Worm (Caenorhabditis elegans) whole organism, L3 larva: ENCODE results near the gene W07G4.8.

Experiments
- ZK546.5 ChIP-seq: sonication (generic microtip); optimal IDR thresholded peaks from 2 replicates; lab custom pipeline; 2017; ENCODE audit warnings: missing biosample characterization, missing genetic modification characterization
- ama-1 ChIP-seq: fragments of 150-350 bp; optimal IDR thresholded peaks from 2 replicates; lab custom pipeline; 2018
- ceh-16 ChIP-seq: sonication (generic microtip); optimal IDR thresholded peaks from 2 replicates; lab custom pipeline; 2017; ENCODE audit warnings: missing biosample characterization, missing genetic modification characterization
- ceh-28 ChIP-seq: fragments of 150-350 bp; optimal IDR thresholded peaks from 2 replicates; lab custom pipeline; 2014; ENCODE audit warnings: missing biosample characterization, missing genetic modification reagents, missing genetic modification characterization
- ceh-82 ChIP-seq: fragments of 150-350 bp; optimal IDR thresholded peaks from 2 replicates; lab custom pipeline; 2014; ENCODE audit warnings: missing biosample characterization, missing genetic modification characterization
- ceh-9 ChIP-seq: sonication (generic microtip); optimal IDR thresholded peaks from 2 replicates; lab custom pipeline; 2018; ENCODE audit warnings: missing biosample characterization, missing genetic modification characterization
- daf-12 ChIP-seq: fragments of 150-350 bp; optimal IDR thresholded peaks from 2 replicates; lab custom pipeline; 2014; ENCODE audit warnings: missing biosample characterization, missing genetic modification reagents, missing genetic modification characterization
- egl-5 ChIP-seq: fragments of 150-350 bp; optimal IDR thresholded peaks from 2 replicates; lab custom pipeline; 2017; ENCODE audit warnings: missing biosample characterization, missing genetic modification reagents, missing genetic modification characterization, inconsistent platforms
- elt-1 ChIP-seq: fragments of 150-350 bp; optimal IDR thresholded peaks from 2 replicates; lab custom pipeline; 2014; ENCODE audit warnings: missing biosample characterization, missing genetic modification characterization
- elt-2 ChIP-seq: sonication (generic microtip); optimal IDR thresholded peaks from 2 replicates; lab custom pipeline; 2016; ENCODE audit warnings: missing genetic modification reagents, mild to moderate bottlenecking, missing genetic modification characterization, missing compliant biosample characterization
- elt-3 ChIP-seq, 3 experiments: fragments of 150-350 bp in 1 of 3; sonication (generic microtip) in 2 of 3; optimal IDR thresholded peaks; 2 replicates in 2 of 3; 4 replicates in 1 of 3; lab custom pipeline; 2014 to 2017; ENCODE audit warnings: missing biosample characterization in 3 of 3, missing genetic modification characterization in 3 of 3
- eor-1 ChIP-seq, 2 experiments: fragments of 150-350 bp; optimal IDR thresholded peaks; 2 replicates each; lab custom pipeline; 2014 to 2018; ENCODE audit warnings: missing biosample characterization in 2 of 2, missing genetic modification characterization in 2 of 2
- fkh-10 ChIP-seq: sonication (generic microtip); optimal IDR thresholded peaks from 2 replicates; lab custom pipeline; 2017; ENCODE audit warnings: missing biosample characterization, missing genetic modification reagents, missing genetic modification characterization
- fkh-2 ChIP-seq: fragments of 150-350 bp; optimal IDR thresholded peaks from 2 replicates; lab custom pipeline; 2014; ENCODE audit warnings: missing biosample characterization, missing genetic modification reagents, missing genetic modification characterization
- hmg-11 ChIP-seq: sonication (generic microtip); optimal IDR thresholded peaks from 2 replicates; lab custom pipeline; 2016; ENCODE audit warnings: missing genetic modification characterization, missing compliant biosample characterization
- jun-1 ChIP-seq: fragments of 150-350 bp; optimal IDR thresholded peaks from 2 replicates; lab custom pipeline; 2014; ENCODE audit warnings: missing biosample characterization, missing genetic modification reagents, missing genetic modification characterization
- lin-39 ChIP-seq: fragments of 150-350 bp; optimal IDR thresholded peaks from 2 replicates; lab custom pipeline; 2018; ENCODE audit warnings: missing biosample characterization, missing genetic modification reagents, missing genetic modification characterization
- lsy-12 ChIP-seq: sonication (generic microtip); optimal IDR thresholded peaks from 2 replicates; lab custom pipeline; 2016; ENCODE audit warnings: mild to moderate bottlenecking, missing genetic modification characterization, missing compliant biosample characterization
- mdl-1 ChIP-seq: fragments of 150-350 bp; optimal IDR thresholded peaks from 2 replicates; lab custom pipeline; 2014; ENCODE audit warnings: missing biosample characterization, missing genetic modification characterization
- mml-1 ChIP-seq: fragments of 150-350 bp; sonication (generic microtip); optimal IDR thresholded peaks from 3 replicates; lab custom pipeline; 2014; ENCODE audit warnings: missing biosample characterization, missing genetic modification characterization
- nfya-1 ChIP-seq: sonication (generic microtip); optimal IDR thresholded peaks from 2 replicates; lab custom pipeline; 2017; ENCODE audit warnings: missing genetic modification characterization, mild to moderate bottlenecking, missing compliant biosample characterization, antibody characterized with exemption, moderate library complexity; ENCODE audit not compliant: insufficient read depth
- nhr-12 ChIP-seq: fragments of 150-350 bp; optimal IDR thresholded peaks from 2 replicates; lab custom pipeline; 2014; ENCODE audit warnings: missing biosample characterization, missing genetic modification characterization
- nhr-23 ChIP-seq: fragments of 150-350 bp; optimal IDR thresholded peaks from 2 replicates; lab custom pipeline; 2014; ENCODE audit warnings: missing biosample characterization, missing genetic modification reagents, missing genetic modification characterization
- nhr-237 ChIP-seq: fragments of 150-350 bp; optimal IDR thresholded peaks from 2 replicates; lab custom pipeline; 2014; ENCODE audit warnings: missing biosample characterization, missing genetic modification characterization
- nhr-25 ChIP-seq: sonication (generic microtip); optimal IDR thresholded peaks from 2 replicates; lab custom pipeline; 2017; ENCODE audit warnings: missing biosample characterization, missing genetic modification characterization
- nhr-28 ChIP-seq: fragments of 150-350 bp; optimal IDR thresholded peaks from 2 replicates; lab custom pipeline; 2014; ENCODE audit warnings: missing biosample characterization, missing genetic modification characterization
- nhr-43 ChIP-seq: sonication (generic microtip); optimal IDR thresholded peaks from 2 replicates; lab custom pipeline; 2016; ENCODE audit warnings: mild to moderate bottlenecking, missing genetic modification characterization, missing compliant biosample characterization; ENCODE audit not compliant: poor library complexity, severe bottlenecking
- nhr-67 ChIP-seq: fragments of 150-350 bp; optimal IDR thresholded peaks from 2 replicates; lab custom pipeline; 2014; ENCODE audit warnings: missing biosample characterization, missing genetic modification characterization
- nhr-76 ChIP-seq: fragments of 150-350 bp; sonication (generic microtip); optimal IDR thresholded peaks from 5 replicates; lab custom pipeline; 2014; ENCODE audit warnings: missing biosample characterization, missing genetic modification characterization
- nhr-77 ChIP-seq: fragments of 150-350 bp; optimal IDR thresholded peaks from 2 replicates; lab custom pipeline; 2014; ENCODE audit warnings: missing biosample characterization, missing genetic modification characterization
- pha-4 ChIP-seq: fragments of 150-350 bp; optimal IDR thresholded peaks from 2 replicates; lab custom pipeline; 2014; ENCODE audit warnings: missing biosample characterization, missing genetic modification reagents, missing genetic modification characterization
- pqm-1 ChIP-seq: fragments of 150-350 bp; optimal IDR thresholded peaks from 2 replicates; lab custom pipeline; 2017; ENCODE audit warnings: missing biosample characterization, missing genetic modification characterization, inconsistent platforms
- skn-1 ChIP-seq: fragments of 150-350 bp; optimal IDR thresholded peaks from 2 replicates; lab custom pipeline; 2014; ENCODE audit warnings: missing biosample characterization, missing genetic modification characterization
- snpc-4 ChIP-seq: fragments of 150-350 bp; optimal IDR thresholded peaks from 2 replicates; lab custom pipeline; 2014; ENCODE audit warnings: missing biosample characterization, missing genetic modification characterization
- tbx-2 ChIP-seq: sonication (generic microtip); optimal IDR thresholded peaks from 2 replicates; lab custom pipeline; 2016; ENCODE audit warnings: mild to moderate bottlenecking, missing genetic modification characterization, missing compliant biosample characterization
- unc-39 ChIP-seq: sonication (generic microtip); optimal IDR thresholded peaks from 4 replicates; lab custom pipeline; 2017; ENCODE audit warnings: missing biosample characterization, missing genetic modification characterization

The W07G4.8 gene

ce11 chrV:13075432-13075831 lies 26.1 kb upstream of the W07G4.8 start:
- TF ChIP-seq ceh-82 (tag; lab: Kevin White, UChicago), result no peak

ce11 chrV:13074148-13074547 lies 24.8 kb upstream of the W07G4.8 start:
- TF ChIP-seq elt-3 (tag; optimal IDR thresholded peaks at IDR 0.05; lab: Kevin White, UChicago) (no peak), mml-1 (tag; lab: Kevin White, UChicago) (no peak), pqm-1 (no peak), skn-1 (tag; lab: Kevin White, UChicago) (no peak), nhr-12 (no peak), nhr-67 (no peak), nhr-76 (no peak), mdl-1 (tag; lab: Kevin White, UChicago) (no peak), ceh-16 (tag; lab: Kevin White, UChicago) (no peak), nhr-23 (tag; lab: Kevin White, UChicago) (no peak), ama-1 (lab: Kevin White, UChicago) (no peak), eor-1 (tag; optimal IDR thresholded peaks at IDR 0.05; lab: Kevin White, UChicago) (no peak), pha-4 (no peak), unc-39 (tag; lab: Kevin White, UChicago) (no peak), nhr-25 (tag; lab: Kevin White, UChicago) (no peak), ceh-9 (tag; lab: Kevin White, UChicago) (no peak)

- TF ChIP-seq jun-1 (no peak), mml-1 (tag; lab: Kevin White, UChicago) (no peak), mdl-1 (tag; lab: Kevin White, UChicago) (no peak), ceh-28 (tag; lab: Kevin White, UChicago) (no peak), lin-39 (tag; lab: Kevin White, UChicago) (no peak), daf-12 (tag; lab: Kevin White, UChicago) (no peak), ZK546.5 (tag; lab: Kevin White, UChicago) (no peak), nhr-76 (no peak), nhr-77 (tag; lab: Kevin White, UChicago) (no peak), egl-5 (tag; lab: Kevin White, UChicago) (no peak), fkh-10 (no peak), ceh-82 (tag; lab: Kevin White, UChicago) (no peak), ama-1 (lab: Kevin White, UChicago) (no peak), hmg-11 (tag; lab: Kevin White, UChicago) (no peak), nhr-237 (tag; lab: Kevin White, UChicago) (no peak), nhr-28 (tag; lab: Kevin White, UChicago) (no peak)
Observed at ce11 chrV:13073145-13073544, 23.8 kb upstream of the W07G4.8 start.

- TF ChIP-seq fkh-2 (tag; lab: Kevin White, UChicago) (no peak), hmg-11 (tag; lab: Kevin White, UChicago) (no peak), nhr-23 (tag; lab: Kevin White, UChicago) (no peak), elt-2 (tag; lab: Kevin White, UChicago) (no peak), snpc-4 (tag; lab: Kevin White, UChicago) (no peak), nhr-43 (no peak), nfya-1 (tag; lab: Kevin White, UChicago) (no peak), nhr-12 (no peak), jun-1 (no peak), lsy-12 (tag; lab: Kevin White, UChicago) (no peak), tbx-2 (no peak), unc-39 (tag; lab: Kevin White, UChicago) (no peak), ceh-82 (tag; lab: Kevin White, UChicago) (no peak), nhr-67 (no peak), nhr-28 (tag; lab: Kevin White, UChicago) (no peak), eor-1 (tag; optimal IDR thresholded peaks at IDR 0.05; lab: Kevin White, UChicago) (no peak), nhr-25 (tag; lab: Kevin White, UChicago) (no peak), egl-5 (tag; lab: Kevin White, UChicago) (no peak), elt-1 (tag; lab: Kevin White, UChicago) (no peak)
Observed at ce11 chrV:13071052-13071451, 21.7 kb upstream of the W07G4.8 start, which contains the start of gene C34B4.3. Gene C34B4.3 (minus strand): TSS chrV:13071152.
